Fruit fly (Drosophila melanogaster) whole organism, prepupa: Measurements from ENCODE around the gene CG11583.

Experiments used
- Blimp-1 ChIP-seq: fragments of 200-800 bp; sonication (Bioruptor generic); optimal IDR thresholded peaks from 3 replicates; lab custom pipeline; 2017; ENCODE audit warnings: missing biosample characterization, missing genetic modification characterization, mild to moderate bottlenecking, moderate library complexity, missing genetic modification reagents
- CG10631 ChIP-seq: fragments of 200-800 bp; sonication (Bioruptor generic); optimal IDR thresholded peaks from 2 replicates; lab custom pipeline; 2016; ENCODE audit warnings: missing biosample characterization, missing genetic modification characterization
- CG10669 ChIP-seq: fragments of 200-800 bp; sonication (Bioruptor generic); optimal IDR thresholded peaks from 3 replicates; lab custom pipeline; 2018; ENCODE audit warnings: missing biosample characterization, mild to moderate bottlenecking, missing genetic modification characterization, moderate library complexity
- CG11294 ChIP-seq: fragments of 200-800 bp; sonication (Bioruptor generic); IDR thresholded peaks from 2 replicates; pipeline ENCODE4 v1.3.6; 2022; ENCODE audit warnings: missing biosample characterization, missing genetic modification characterization
- CG11902 ChIP-seq: fragments of 200-800 bp; sonication (Bioruptor generic); optimal IDR thresholded peaks from 3 replicates; lab custom pipeline; 2016; ENCODE audit warnings: missing biosample characterization, missing genetic modification characterization
- CG15336 ChIP-seq: fragments of 200-800 bp; sonication (Bioruptor generic); IDR thresholded peaks from 2 replicates; pipeline ENCODE4 v1.3.6; 2022; ENCODE audit warnings: missing biosample characterization, missing genetic modification characterization
- CG16779 ChIP-seq: fragments of 200-800 bp; sonication (Bioruptor generic); optimal IDR thresholded peaks from 3 replicates; lab custom pipeline; 2017; ENCODE audit warnings: missing biosample characterization, mild to moderate bottlenecking, missing genetic modification characterization
- CG3032 ChIP-seq: fragments of 200-800 bp; optimal IDR thresholded peaks from 2 replicates; lab custom pipeline; 2019; ENCODE audit warnings: missing biosample characterization, mild to moderate bottlenecking, missing genetic modification characterization, moderate library complexity
- CG31627 ChIP-seq: fragments of 200-800 bp; sonication (Bioruptor generic); optimal IDR thresholded peaks from 3 replicates; lab custom pipeline; 2016; ENCODE audit warnings: missing biosample characterization, missing genetic modification characterization
- CG32006 ChIP-seq: fragments of 200-800 bp; sonication (Bioruptor generic); optimal IDR thresholded peaks from 3 replicates; lab custom pipeline; 2017; ENCODE audit warnings: missing biosample characterization, mild to moderate bottlenecking, missing genetic modification characterization
- CG34406 ChIP-seq: fragments of 200-800 bp; sonication (Bioruptor generic); optimal IDR thresholded peaks from 3 replicates; lab custom pipeline; 2016; ENCODE audit warnings: missing biosample characterization, missing genetic modification characterization
- CG3919 ChIP-seq: fragments of 200-800 bp; sonication (Bioruptor generic); optimal IDR thresholded peaks from 3 replicates; lab custom pipeline; 2016; ENCODE audit warnings: missing biosample characterization, missing genetic modification characterization
- CG6163 ChIP-seq: fragments of 200-800 bp; sonication (Bioruptor generic); IDR thresholded peaks from 3 replicates; pipeline ENCODE4 v1.3.6; 2022; ENCODE audit warnings: missing biosample characterization, missing genetic modification characterization
- CG6792 ChIP-seq: fragments of 200-800 bp; sonication (Bioruptor generic); optimal IDR thresholded peaks from 3 replicates; lab custom pipeline; 2016; ENCODE audit warnings: missing biosample characterization, missing genetic modification characterization
- CG6808 ChIP-seq: fragments of 200-800 bp; sonication (Bioruptor generic); optimal IDR thresholded peaks from 3 replicates; lab custom pipeline; 2017; ENCODE audit warnings: missing biosample characterization, missing genetic modification characterization, mild to moderate bottlenecking, moderate library complexity, missing genetic modification reagents
- CG8119 ChIP-seq: fragments of 200-800 bp; sonication (Bioruptor generic); IDR thresholded peaks from 3 replicates; pipeline ENCODE4 v1.3.6; 2022; ENCODE audit warnings: missing biosample characterization, missing genetic modification characterization
- CG8319 ChIP-seq: fragments of 200-800 bp; sonication (Bioruptor generic); optimal IDR thresholded peaks from 3 replicates; lab custom pipeline; 2016; ENCODE audit warnings: missing biosample characterization, missing genetic modification characterization
- CG8632 ChIP-seq: fragments of 200-800 bp; sonication (Bioruptor generic); optimal IDR thresholded peaks from 3 replicates; lab custom pipeline; 2016; ENCODE audit warnings: missing biosample characterization, missing genetic modification characterization
- Eip75B ChIP-seq: fragments of 200-800 bp; sonication (Bioruptor generic); optimal IDR thresholded peaks from 3 replicates; lab custom pipeline; 2016; ENCODE audit warnings: missing biosample characterization, missing genetic modification characterization
- Eip78C ChIP-seq: fragments of 200-800 bp; sonication (Bioruptor generic); peaks from one replicate; lab custom pipeline; 2016; ENCODE audit warnings: missing biosample characterization, missing genetic modification characterization
- Eip93F ChIP-seq: fragments of 200-800 bp; sonication (Bioruptor generic); optimal IDR thresholded peaks from 2 replicates; lab custom pipeline; 2016; ENCODE audit warnings: missing biosample characterization, mild to moderate bottlenecking, missing genetic modification characterization
- Gug ChIP-seq: fragments of 200-800 bp; sonication (Bioruptor generic); IDR thresholded peaks from 2 replicates; pipeline ENCODE4 v1.3.6; 2022; ENCODE audit warnings: missing biosample characterization, missing genetic modification characterization
- Hr38 ChIP-seq: sonication (Bioruptor generic); optimal IDR thresholded peaks from 2 replicates; lab custom pipeline; 2016; ENCODE audit warnings: missing biosample characterization, missing genetic modification characterization
- Hr39 ChIP-seq: fragments of 200-800 bp; sonication (Bioruptor generic); optimal IDR thresholded peaks from 2 replicates; lab custom pipeline; 2016; ENCODE audit warnings: missing biosample characterization, missing genetic modification characterization
- Hr4 ChIP-seq: fragments of 200-800 bp; sonication (Bioruptor generic); optimal IDR thresholded peaks from 3 replicates; lab custom pipeline; 2016; ENCODE audit warnings: missing biosample characterization, missing genetic modification characterization
- Lpt ChIP-seq: fragments of 200-800 bp; sonication (Bioruptor generic); optimal IDR thresholded peaks from 3 replicates; lab custom pipeline; 2016; ENCODE audit warnings: missing biosample characterization, missing genetic modification characterization
- Met ChIP-seq: fragments of 200-800 bp; sonication (Bioruptor generic); optimal IDR thresholded peaks from 3 replicates; lab custom pipeline; 2016; ENCODE audit warnings: missing biosample characterization, missing genetic modification characterization
- OdsH ChIP-seq: fragments of 200-800 bp; sonication (Bioruptor generic); optimal IDR thresholded peaks from 3 replicates; lab custom pipeline; 2016; ENCODE audit warnings: missing biosample characterization, missing genetic modification characterization
- Smox ChIP-seq: fragments of 200-800 bp; sonication (Bioruptor generic); optimal IDR thresholded peaks from 3 replicates; lab custom pipeline; 2016; ENCODE audit warnings: missing biosample characterization, missing genetic modification characterization
- Sox102F ChIP-seq: fragments of 200-800 bp; sonication (Bioruptor generic); optimal IDR thresholded peaks from 2 replicates; lab custom pipeline; 2016; ENCODE audit warnings: missing biosample characterization, mild to moderate bottlenecking, missing genetic modification characterization
- Sox14 ChIP-seq: fragments of 200-800 bp; sonication (Bioruptor generic); optimal IDR thresholded peaks from 3 replicates; lab custom pipeline; 2016; ENCODE audit warnings: missing biosample characterization, missing genetic modification characterization
- Sox15 ChIP-seq: fragments of 200-800 bp; sonication (Bioruptor generic); optimal IDR thresholded peaks from 3 replicates; lab custom pipeline; 2016; ENCODE audit warnings: missing biosample characterization, missing genetic modification characterization
- achi ChIP-seq: fragments of 200-800 bp; sonication (Bioruptor generic); optimal IDR thresholded peaks from 3 replicates; lab custom pipeline; 2016; ENCODE audit warnings: missing biosample characterization, missing genetic modification characterization
- acj6 ChIP-seq: fragments of 200-800 bp; sonication (Bioruptor generic); optimal IDR thresholded peaks from 3 replicates; lab custom pipeline; 2016; ENCODE audit warnings: missing biosample characterization, missing genetic modification characterization
- cyc ChIP-seq: fragments of 200-800 bp; sonication (Bioruptor generic); optimal IDR thresholded peaks from 3 replicates; lab custom pipeline; 2016; ENCODE audit warnings: missing biosample characterization, missing genetic modification characterization
- dac ChIP-seq: fragments of 200-800 bp; sonication (Bioruptor generic); optimal IDR thresholded peaks from 2 replicates; lab custom pipeline; 2017; ENCODE audit warnings: missing biosample characterization, mild to moderate bottlenecking, missing genetic modification characterization
- dsx ChIP-seq: fragments of 200-800 bp; optimal IDR thresholded peaks from 3 replicates; lab custom pipeline; 2019; ENCODE audit warnings: missing biosample characterization, mild to moderate bottlenecking, missing genetic modification characterization, moderate library complexity; ENCODE audit not compliant: poor library complexity, severe bottlenecking
- fd85E ChIP-seq: fragments of 200-800 bp; sonication (Bioruptor generic); optimal IDR thresholded peaks from 3 replicates; lab custom pipeline; 2016; ENCODE audit warnings: missing biosample characterization, missing genetic modification characterization
- fkh ChIP-seq: fragments of 200-800 bp; sonication (Bioruptor generic); optimal IDR thresholded peaks from 3 replicates; lab custom pipeline; 2017; ENCODE audit warnings: missing biosample characterization, mild to moderate bottlenecking, missing genetic modification characterization, moderate library complexity
- lz ChIP-seq: fragments of 200-800 bp; sonication (Bioruptor generic); optimal IDR thresholded peaks from 3 replicates; lab custom pipeline; 2016; ENCODE audit warnings: missing biosample characterization, missing genetic modification characterization
- net ChIP-seq: fragments of 200-800 bp; sonication (Bioruptor generic); optimal IDR thresholded peaks from 3 replicates; lab custom pipeline; 2016; ENCODE audit warnings: missing biosample characterization, missing genetic modification characterization
- salr ChIP-seq, 2 experiments: fragments of 200-800 bp; sonication (Bioruptor generic); optimal IDR thresholded peaks; 3 replicates each; lab custom pipeline; 2016 to 2018; ENCODE audit warnings: missing biosample characterization in 2 of 2, missing genetic modification characterization in 2 of 2, mild to moderate bottlenecking in 1 of 2
- ss ChIP-seq, 2 experiments: fragments of 200-800 bp; sonication (Bioruptor generic); optimal IDR thresholded peaks; 2 replicates in 1 of 2; 3 replicates in 1 of 2; lab custom pipeline; 2017 to 2018; ENCODE audit warnings: mild to moderate bottlenecking in 2 of 2, missing biosample characterization in 2 of 2, missing genetic modification characterization in 2 of 2, moderate library complexity in 1 of 2
- svp ChIP-seq: fragments of 200-800 bp; sonication (Bioruptor generic); peaks from one replicate; lab custom pipeline; 2016; ENCODE audit warnings: missing biosample characterization, missing genetic modification characterization
- topi ChIP-seq: fragments of 200-800 bp; sonication (Bioruptor generic); optimal IDR thresholded peaks from 3 replicates; lab custom pipeline; 2016; ENCODE audit warnings: missing biosample characterization, missing genetic modification characterization
- vri ChIP-seq: fragments of 200-800 bp; sonication (Bioruptor generic); optimal IDR thresholded peaks from 3 replicates; lab custom pipeline; 2016; ENCODE audit warnings: missing biosample characterization, mild to moderate bottlenecking, missing genetic modification characterization

CG11583 gene

DNA sequence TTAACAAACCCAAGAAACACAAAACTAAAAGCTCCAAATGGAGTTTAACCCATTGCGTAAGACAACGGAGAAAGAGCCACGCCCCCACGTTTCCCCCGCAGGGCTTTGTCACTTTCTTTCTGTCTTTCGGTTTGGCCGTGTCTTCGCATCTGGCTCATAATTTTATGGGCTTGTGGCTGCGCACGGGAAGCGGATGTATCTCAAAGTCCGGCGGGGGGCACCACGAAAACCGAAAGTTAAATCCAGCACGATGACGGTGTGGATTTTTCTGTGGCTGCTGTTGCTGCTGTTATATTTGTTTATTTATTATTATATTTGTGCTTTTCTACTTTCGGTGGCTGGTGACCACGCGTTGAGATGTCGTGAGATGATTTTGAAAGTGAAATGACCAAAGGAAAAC is 14.1 kb upstream of the CG11583 start:
- no peak for TF ChIP-seq CG34406 (GFP tag; lab: Kevin White, UChicago)
- TF ChIP-seq Blimp-1 (GFP tag; lab: Kevin White, UChicago): peak; percentile 37

DNA sequence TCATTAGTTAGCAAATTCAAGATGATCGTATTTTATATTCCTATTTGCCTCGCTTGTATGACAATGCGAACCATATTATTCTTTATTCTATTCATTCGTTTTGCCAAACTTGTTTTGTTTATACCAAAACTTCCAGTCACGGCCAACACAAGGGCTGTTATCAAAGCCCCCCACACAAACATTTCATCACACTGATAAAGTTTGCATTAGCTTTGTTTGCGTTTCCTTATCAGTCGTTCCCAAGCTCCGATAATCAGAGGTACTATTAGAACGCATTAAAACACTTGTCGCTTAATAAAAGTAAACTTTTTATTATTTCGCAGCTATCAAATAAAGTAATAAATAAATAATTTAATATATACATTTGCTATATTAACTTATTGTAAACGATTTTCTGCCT is 11.1 kb upstream of the CG11583 start:
- TF ChIP-seq CG16779 (no peak), fkh (peak; percentile 31), vri (GFP tag; lab: Kevin White, UChicago) (peak; percentile 57), Eip78C (GFP tag; lab: Kevin White, UChicago) (peak; percentile 52), ss (GFP tag; optimal IDR thresholded peaks at IDR 0.05; lab: Kevin White, UChicago) (no peak)

DNA sequence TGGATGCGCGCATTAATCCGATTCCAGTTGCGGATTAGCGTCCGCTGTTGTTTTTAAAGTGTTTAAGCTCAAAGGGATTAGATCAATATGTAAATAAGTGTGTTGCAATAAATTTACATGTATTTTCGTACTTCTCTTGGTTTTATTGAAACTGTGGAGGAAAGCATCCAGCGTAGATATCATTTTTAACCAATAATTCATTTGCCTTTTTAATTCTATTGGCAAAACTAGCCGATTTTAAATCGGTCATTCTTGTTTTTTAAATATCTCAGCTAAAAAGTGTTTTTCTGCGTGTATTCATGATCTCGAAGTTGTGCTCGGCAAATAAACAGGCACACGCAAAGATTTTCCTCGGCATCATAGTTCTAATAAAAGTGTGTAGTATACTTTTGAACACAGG is 10.7 kb upstream of the CG11583 start:
- TF ChIP-seq CG6163 (no peak), CG15336 (GFP tag; lab: Robert Waterston, UW) (peak; percentile 49), CG32006 (GFP tag; lab: Kevin White, UChicago) (peak; percentile 27)
- TF ChIP-seq, all 60 proteins: peak for 2

DNA sequence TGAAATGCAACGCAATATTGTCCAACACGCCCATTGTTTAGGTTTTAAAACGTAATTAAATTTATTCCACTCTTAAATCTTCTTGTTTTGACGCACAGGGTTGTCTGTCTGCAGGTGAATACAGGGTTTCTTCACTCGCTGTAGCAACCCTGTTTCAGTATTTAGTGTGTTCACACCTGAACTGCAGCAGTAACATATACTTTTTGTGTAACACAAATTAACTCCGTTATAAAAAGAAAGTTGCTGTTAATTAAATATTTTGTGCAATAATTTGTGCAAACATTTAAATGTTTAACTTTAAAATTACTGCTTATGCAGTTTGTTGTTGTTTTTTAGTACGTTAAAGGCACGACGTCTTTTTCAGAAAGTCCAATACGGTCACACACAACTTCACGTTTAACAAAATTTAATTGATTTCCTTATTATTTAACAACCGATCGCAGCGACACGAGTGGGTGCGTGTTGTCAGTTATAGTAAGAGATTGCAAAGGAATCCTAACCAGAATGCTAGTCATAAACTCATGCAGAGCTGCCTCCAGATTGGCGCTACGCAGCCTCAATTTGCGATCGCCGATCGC is 9.6 kb upstream of the CG11583 start, which contains the start of the genes CG15012 and Fdx2:
Gene CG15012 (minus strand): TSS at position 127 of the 578 bp plus-strand sequence.
Gene Fdx2 (plus strand): TSS at position 363 of the 578 bp plus-strand sequence.
- TF ChIP-seq Lpt (GFP tag; lab: Kevin White, UChicago) (no peak), achi (GFP tag; lab: Kevin White, UChicago) (peak; percentile 6), Eip78C (GFP tag; lab: Kevin White, UChicago) (peak; percentile 21), CG11902 (GFP tag; lab: Kevin White, UChicago) (no peak), fkh (no peak), Hr38 (GFP tag; lab: Kevin White, UChicago) (no peak), svp (GFP tag; lab: Kevin White, UChicago) (no peak), CG6792 (GFP tag; lab: Kevin White, UChicago) (no peak), dsx (GFP tag; lab: Kevin White, UChicago) (no peak), Sox102F (GFP tag; lab: Kevin White, UChicago) (no peak), CG8319 (GFP tag; lab: Kevin White, UChicago) (no peak), dac (GFP tag; lab: Kevin White, UChicago) (no peak), CG3032 (tag; lab: Kevin White, UChicago) (peak; percentile 30), CG10631 (no peak), CG3919 (GFP tag; lab: Kevin White, UChicago) (no peak), Met (no peak), salr (GFP tag; optimal IDR thresholded peaks at IDR 0.05; lab: Kevin White, UChicago) (no peak), topi (GFP tag; lab: Kevin White, UChicago) (peak; percentile 34), CG6808 (GFP tag; lab: Kevin White, UChicago) (no peak), Sox14 (GFP tag; lab: Kevin White, UChicago) (peak; percentile 78), cyc (GFP tag; lab: Kevin White, UChicago) (peak; percentile 34), lz (peak; percentile 33), OdsH (GFP tag; lab: Kevin White, UChicago) (no peak), fd85E (GFP tag; lab: Kevin White, UChicago) (no peak), CG6163 (no peak), acj6 (no peak), Eip93F (no peak), CG15336 (GFP tag; lab: Robert Waterston, UW) (no peak), Hr4 (GFP tag; lab: Kevin White, UChicago) (no peak), vri (GFP tag; lab: Kevin White, UChicago) (peak; percentile 57), CG10669 (GFP tag; lab: Kevin White, UChicago) (no peak), Sox15 (no peak), CG8632 (GFP tag; lab: Kevin White, UChicago) (no peak), CG11294 (no peak), CG32006 (GFP tag; lab: Kevin White, UChicago) (no peak), CG31627 (GFP tag; lab: Kevin White, UChicago) (peak; percentile 21), Eip75B (GFP tag; lab: Kevin White, UChicago) (no peak), Smox (no peak), net (GFP tag; lab: Kevin White, UChicago) (no peak), Blimp-1 (GFP tag; lab: Kevin White, UChicago) (no peak), Gug (GFP tag; lab: Robert Waterston, UW) (no peak), Hr39 (peak; percentile 35), CG8119 (GFP tag; lab: Robert Waterston, UW) (no peak)
